ENCODE assay signal across 4 fruit fly cellular contexts in the genomic region with DNA sequence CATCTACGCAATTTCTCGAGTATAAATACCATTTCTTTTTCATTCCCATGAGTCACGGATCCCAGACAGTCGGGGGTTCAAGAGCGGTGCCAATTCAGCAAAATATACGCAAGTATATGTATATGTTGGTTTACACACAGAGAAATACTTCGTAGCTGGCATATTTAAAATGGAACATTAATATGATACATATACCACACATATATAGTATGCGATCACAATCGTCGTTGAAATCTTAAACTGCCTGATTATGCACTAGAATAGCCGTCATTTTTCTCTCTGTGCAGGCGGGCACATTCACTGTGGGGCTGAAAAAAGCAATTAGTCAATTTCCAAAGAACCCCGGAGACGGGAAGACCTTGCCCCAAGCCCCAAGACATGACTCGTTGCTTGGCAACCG.
A peak's percentile ranks its signal among the peaks of the same experiment; 100 is the strongest.
TF ChIP-seq lines count a peak whose summit lies in the region.

No protein-coding gene starts in this region.

TF ChIP-seq in whole organism, embryonic, 481 proteins besides CTCF, POLR2A, EP300 and RAD21 (continued from another document and continues in another):
- TF ChIP-seq her (GFP tag; optimal IDR thresholded peaks at IDR 0.05; lab: Kevin White, UChicago): peak; percentile 10
- peak; percentile 43 for TF ChIP-seq ewg (GFP tag; optimal IDR thresholded peaks at IDR 0.05; lab: Kevin White, UChicago)
- peak; percentile 88 for TF ChIP-seq wdn (GFP tag; IDR thresholded peaks at IDR 0.05; lab: Robert Waterston, UW)
- no peak for TF ChIP-seq hbn (GFP tag; IDR thresholded peaks at IDR 0.05; lab: Robert Waterston, UW; ENCODE audit: partially characterized antibody)
- TF ChIP-seq CG17802 (tag; optimal IDR thresholded peaks at IDR 0.05; lab: Kevin White, UChicago): no peak
- TF ChIP-seq cato (GFP tag; optimal IDR thresholded peaks at IDR 0.05; lab: Kevin White, UChicago; ENCODE audit: borderline replicate concordance): no peak
- peak; percentile 94 for TF ChIP-seq Drgx (GFP tag; IDR thresholded peaks at IDR 0.05; lab: Robert Waterston, UW)
- TF ChIP-seq CG12104 (GFP tag; optimal IDR thresholded peaks at IDR 0.05; lab: Kevin White, UChicago): peak; percentile 30
- no peak for TF ChIP-seq emc (GFP tag; optimal IDR thresholded peaks at IDR 0.05; lab: Kevin White, UChicago)
- no peak for TF ChIP-seq CG14965 (GFP tag; optimal IDR thresholded peaks at IDR 0.05; lab: Kevin White, UChicago; ENCODE audit: borderline replicate concordance)
- peak; percentile 7 for TF ChIP-seq CG18764 (GFP tag; optimal IDR thresholded peaks at IDR 0.05; lab: Kevin White, UChicago)
- no peak for TF ChIP-seq Dp (GFP tag; optimal IDR thresholded peaks at IDR 0.05; lab: Kevin White, UChicago)
- peak; percentile 84 for TF ChIP-seq CG6175 (GFP tag; IDR thresholded peaks at IDR 0.05; lab: Robert Waterston, UW)
- TF ChIP-seq slbo (GFP tag; IDR thresholded peaks at IDR 0.05; lab: Robert Waterston, UW): peak; percentile 93
- peak; percentile 72 for TF ChIP-seq CG13775 (GFP tag; optimal IDR thresholded peaks at IDR 0.05; lab: Kevin White, UChicago)
- peak; percentile 74 for TF ChIP-seq fu2 (GFP tag; optimal IDR thresholded peaks at IDR 0.05; lab: Kevin White, UChicago)
- TF ChIP-seq prd (optimal IDR thresholded peaks at IDR 0.05; lab: Kevin White, UChicago): no peak
- TF ChIP-seq prd (GFP tag; IDR thresholded peaks at IDR 0.05; lab: Robert Waterston, UW): peak; percentile 88
- peak; percentile 82 for TF ChIP-seq Meics (GFP tag; optimal IDR thresholded peaks at IDR 0.05; lab: Kevin White, UChicago)
- TF ChIP-seq zfh1 (GFP tag; IDR thresholded peaks at IDR 0.05; lab: Robert Waterston, UW): peak; percentile 76
- TF ChIP-seq psq (GFP tag; optimal IDR thresholded peaks at IDR 0.05; lab: Kevin White, UChicago): no peak
- TF ChIP-seq CG10565 (GFP tag; optimal IDR thresholded peaks at IDR 0.05; lab: Kevin White, UChicago): no peak
- TF ChIP-seq esg (GFP tag; conservative IDR thresholded peaks at IDR 0.05; lab: Robert Waterston, UW): peak; percentile 84
- no peak for TF ChIP-seq HmgD (GFP tag; optimal IDR thresholded peaks at IDR 0.05; lab: Kevin White, UChicago)
- no peak for TF ChIP-seq cad (GFP tag; optimal IDR thresholded peaks at IDR 0.05; lab: Kevin White, UChicago)
- TF ChIP-seq tna (GFP tag; IDR thresholded peaks at IDR 0.05; lab: Robert Waterston, UW; ENCODE audit: partially characterized antibody): no peak
- no peak for TF ChIP-seq hkb (optimal IDR thresholded peaks at IDR 0.05; lab: Kevin White, UChicago)
- peak; percentile 87 for TF ChIP-seq hkb (GFP tag; IDR thresholded peaks at IDR 0.05; lab: Robert Waterston, UW)
- TF ChIP-seq dysf (GFP tag; IDR thresholded peaks at IDR 0.05; lab: Robert Waterston, UW): peak; percentile 86
- peak; percentile 65 for TF ChIP-seq CG8944 (GFP tag; optimal IDR thresholded peaks at IDR 0.05; lab: Kevin White, UChicago)
- no peak for TF ChIP-seq HLH4C (GFP tag; IDR thresholded peaks at IDR 0.05; lab: Robert Waterston, UW; ENCODE audit: partially characterized antibody)

TF ChIP-seq in whole organism, prepupa, 60 proteins besides CTCF, POLR2A, EP300 and RAD21 (continued from another document and continues in another):
- TF ChIP-seq achi (GFP tag; optimal IDR thresholded peaks at IDR 0.05; lab: Kevin White, UChicago) (peak; percentile 94), CG16779 (tag; optimal IDR thresholded peaks at IDR 0.05; lab: Kevin White, UChicago) (peak; percentile 86), Lpt (GFP tag; optimal IDR thresholded peaks at IDR 0.05; lab: Kevin White, UChicago) (peak; percentile 92), CG8632 (GFP tag; optimal IDR thresholded peaks at IDR 0.05; lab: Kevin White, UChicago) (peak; percentile 94), Eip78C (GFP tag; lab: Kevin White, UChicago) (peak; percentile 99), dac (GFP tag; optimal IDR thresholded peaks at IDR 0.05; lab: Kevin White, UChicago) (peak; percentile 79), acj6 (GFP tag; optimal IDR thresholded peaks at IDR 0.05; lab: Kevin White, UChicago) (peak; percentile 95), CG3919 (GFP tag; optimal IDR thresholded peaks at IDR 0.05; lab: Kevin White, UChicago) (peak; percentile 96), CG8119 (GFP tag; IDR thresholded peaks at IDR 0.05; lab: Robert Waterston, UW) (peak; percentile 94), Hr39 (GFP tag; optimal IDR thresholded peaks at IDR 0.05; lab: Kevin White, UChicago) (peak; percentile 94), CG3032 (tag; optimal IDR thresholded peaks at IDR 0.05; lab: Kevin White, UChicago) (peak; percentile 96), vri (GFP tag; optimal IDR thresholded peaks at IDR 0.05; lab: Kevin White, UChicago) (peak; percentile 96), esn (GFP tag; optimal IDR thresholded peaks at IDR 0.05; lab: Kevin White, UChicago) (peak; percentile 98), Eip93F (GFP tag; optimal IDR thresholded peaks at IDR 0.05; lab: Kevin White, UChicago) (peak; percentile 96), CG8319 (GFP tag; optimal IDR thresholded peaks at IDR 0.05; lab: Kevin White, UChicago) (peak; percentile 93), cyc (GFP tag; optimal IDR thresholded peaks at IDR 0.05; lab: Kevin White, UChicago) (peak; percentile 96), CG32006 (GFP tag; optimal IDR thresholded peaks at IDR 0.05; lab: Kevin White, UChicago) (peak; percentile 93), Met (GFP tag; optimal IDR thresholded peaks at IDR 0.05; lab: Kevin White, UChicago) (peak; percentile 98), CG6276 (GFP tag; optimal IDR thresholded peaks at IDR 0.05; lab: Kevin White, UChicago) (peak; percentile 86), fkh (GFP tag; optimal IDR thresholded peaks at IDR 0.05; lab: Kevin White, UChicago) (peak; percentile 36), CG11762 (GFP tag; optimal IDR thresholded peaks at IDR 0.05; lab: Kevin White, UChicago; ENCODE audit: insufficient read depth) (peak; percentile 91), CG6792 (GFP tag; optimal IDR thresholded peaks at IDR 0.05; lab: Kevin White, UChicago) (peak; percentile 97), CG11902 (GFP tag; optimal IDR thresholded peaks at IDR 0.05; lab: Kevin White, UChicago) (peak; percentile 92), Ets21C (GFP tag; optimal IDR thresholded peaks at IDR 0.05; lab: Kevin White, UChicago) (peak; percentile 95), CG6854 (GFP tag; optimal IDR thresholded peaks at IDR 0.05; lab: Kevin White, UChicago) (peak; percentile 92), Eip75B (GFP tag; optimal IDR thresholded peaks at IDR 0.05; lab: Kevin White, UChicago) (peak; percentile 95), CG9139 (GFP tag; optimal IDR thresholded peaks at IDR 0.05; lab: Kevin White, UChicago) (peak; percentile 91), Sox14 (GFP tag; optimal IDR thresholded peaks at IDR 0.05; lab: Kevin White, UChicago) (peak; percentile 98), CG6163 (GFP tag; IDR thresholded peaks at IDR 0.05; lab: Robert Waterston, UW) (peak; percentile 98), CG4318 (GFP tag; optimal IDR thresholded peaks at IDR 0.05; lab: Kevin White, UChicago) (peak; percentile 87), Sox102F (GFP tag; optimal IDR thresholded peaks at IDR 0.05; lab: Kevin White, UChicago) (peak; percentile 98), Gug (GFP tag; IDR thresholded peaks at IDR 0.05; lab: Robert Waterston, UW) (peak; percentile 96), CG15336 (GFP tag; IDR thresholded peaks at IDR 0.05; lab: Robert Waterston, UW) (peak; percentile 94)

TF ChIP-seq in whole organism, pupa, 21 proteins besides CTCF, POLR2A, EP300 and RAD21 (continued from another document):
- TF ChIP-seq CG4496 (GFP tag; IDR thresholded peaks at IDR 0.05; lab: Robert Waterston, UW): peak; percentile 98
TF ChIP-seq in whole organism, pupa: peak in this region for 20.

TF ChIP-seq in whole organism, wandering third instar larva, 38 proteins besides CTCF, POLR2A, EP300 and RAD21 (continued from another document):
- TF ChIP-seq rgr (GFP tag; optimal IDR thresholded peaks at IDR 0.05; lab: Kevin White, UChicago) (peak; percentile 96), CrebA (GFP tag; optimal IDR thresholded peaks at IDR 0.05; lab: Kevin White, UChicago; ENCODE audit: borderline replicate concordance) (no peak), br (GFP tag; optimal IDR thresholded peaks at IDR 0.05; lab: Kevin White, UChicago) (peak; percentile 97), sv (GFP tag; optimal IDR thresholded peaks at IDR 0.05; lab: Kevin White, UChicago) (peak; percentile 64), GATAd (GFP tag; optimal IDR thresholded peaks at IDR 0.05; lab: Kevin White, UChicago) (peak; percentile 85), dsf (GFP tag; optimal IDR thresholded peaks at IDR 0.05; lab: Kevin White, UChicago; ENCODE audit: borderline replicate concordance) (peak; percentile 80), psq (GFP tag; optimal IDR thresholded peaks at IDR 0.05; lab: Kevin White, UChicago) (peak; percentile 91), Dfd (GFP tag; optimal IDR thresholded peaks at IDR 0.05; lab: Kevin White, UChicago) (no peak), Abd-B (GFP tag; optimal IDR thresholded peaks at IDR 0.05; lab: Kevin White, UChicago) (no peak), dmrt93B (GFP tag; optimal IDR thresholded peaks at IDR 0.05; lab: Kevin White, UChicago) (peak; percentile 91), dl (GFP tag; optimal IDR thresholded peaks at IDR 0.05; lab: Kevin White, UChicago; ENCODE audit: insufficient read depth in 1 of 2, partially characterized antibody in 2 of 2) (no peak), tai (GFP tag; optimal IDR thresholded peaks at IDR 0.05; lab: Kevin White, UChicago) (peak; percentile 95), fru (GFP tag; optimal IDR thresholded peaks at IDR 0.05; lab: Kevin White, UChicago) (peak; percentile 95), Rel (GFP tag; optimal IDR thresholded peaks at IDR 0.05; lab: Kevin White, UChicago) (peak; percentile 87), Rel (tag; optimal IDR thresholded peaks at IDR 0.05; lab: Kevin White, UChicago) (peak; percentile 86), Mio (GFP tag; optimal IDR thresholded peaks at IDR 0.05; lab: Kevin White, UChicago) (peak; percentile 87), Myc (optimal IDR thresholded peaks at IDR 0.05; lab: Kevin White, UChicago) (no peak)
TF ChIP-seq in whole organism, wandering third instar larva: peak in this region for 25.
